Worm (Caenorhabditis elegans): ENCODE measurements around the gene ZK856.18.

DNA sequence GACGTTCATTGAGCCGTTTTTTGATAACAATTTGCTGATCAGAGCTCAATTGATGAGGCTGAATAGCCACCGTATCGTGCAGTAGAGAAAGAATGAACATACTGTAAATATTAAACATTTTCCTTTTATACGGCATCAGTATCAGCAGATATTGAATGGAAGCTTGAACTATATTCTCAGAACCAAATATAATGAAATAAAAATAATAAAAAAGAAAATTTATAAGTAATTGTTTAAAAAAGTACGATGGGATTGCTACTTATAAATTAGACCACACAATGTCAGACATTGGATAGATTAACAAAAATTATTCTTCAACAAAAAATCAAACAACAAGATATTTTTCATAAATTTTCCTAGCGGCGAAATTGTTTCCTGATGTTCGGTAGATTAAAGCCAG, 20.7 kb upstream of the ZK856.18 start, which contains the start of gene rpc-25:
- TF ChIP-seq nhr-11 (tag; optimal IDR thresholded peaks at IDR 0.05) (no peak), tra-1 (GFP tag; IDR thresholded peaks at IDR 0.05) (no peak), lsy-2 (tag; optimal IDR thresholded peaks at IDR 0.05) (no peak), nhr-102 (tag; optimal IDR thresholded peaks at IDR 0.05) (no peak), set-16 (GFP tag; IDR thresholded peaks at IDR 0.05) (no peak), spr-3 (GFP tag; optimal IDR thresholded peaks at IDR 0.05) (no peak), unc-62 (GFP tag; optimal IDR thresholded peaks at IDR 0.05 in 1 of 2) (no peak), unc-62 (tag; optimal IDR thresholded peaks at IDR 0.05) (no peak), snpc-4 (tag; optimal IDR thresholded peaks at IDR 0.05) (no peak)

Data from whole organism, L4 larva.